Fruit fly (Drosophila melanogaster): ENCODE data around the gene Saysd1.

The Saysd1 gene

dm6 chr3R:25221203-25221807 lies 6.3 kb upstream of the Saysd1 start, which contains the start of gene Alg9 (continued):
- peak; percentile 62 for TF ChIP-seq Dp (GFP tag; optimal IDR thresholded peaks at IDR 0.05)
- TF ChIP-seq CG14965 (GFP tag; optimal IDR thresholded peaks at IDR 0.05; ENCODE audit: borderline replicate concordance): no peak
- TF ChIP-seq Ets97D (GFP tag; optimal IDR thresholded peaks at IDR 0.05): peak; percentile 74
- TF ChIP-seq CG4404 (GFP tag; IDR thresholded peaks at IDR 0.05): no peak
- no peak for TF ChIP-seq CG9437 (GFP tag; optimal IDR thresholded peaks at IDR 0.05)
- TF ChIP-seq fd64A (GFP tag; optimal IDR thresholded peaks at IDR 0.05): no peak
- TF ChIP-seq CG6813 (GFP tag; optimal IDR thresholded peaks at IDR 0.05): no peak
- TF ChIP-seq Ets65A (GFP tag): no peak
- no peak for TF ChIP-seq Atf6 (GFP tag; IDR thresholded peaks at IDR 0.05)
- TF ChIP-seq Drgx (GFP tag; IDR thresholded peaks at IDR 0.05): no peak
- peak; percentile 94 for TF ChIP-seq Dref (GFP tag; IDR thresholded peaks at IDR 0.05)
- peak; percentile 13 for TF ChIP-seq Dad (GFP tag; optimal IDR thresholded peaks at IDR 0.05)
- peak; percentile 89 for TF ChIP-seq CG16813 (GFP tag; IDR thresholded peaks at IDR 0.05; ENCODE audit: partially characterized antibody)
- no peak for TF ChIP-seq jumu (GFP tag; optimal IDR thresholded peaks at IDR 0.05)
- TF ChIP-seq vnd (GFP tag; IDR thresholded peaks at IDR 0.05; ENCODE audit: partially characterized antibody): peak; percentile 88
- TF ChIP-seq Bteb2 (GFP tag; optimal IDR thresholded peaks at IDR 0.05): no peak
- TF ChIP-seq HmgD (GFP tag; optimal IDR thresholded peaks at IDR 0.05): peak; percentile 46
- TF ChIP-seq CG4617 (GFP tag; optimal IDR thresholded peaks at IDR 0.05; ENCODE audit: borderline replicate concordance): peak; percentile 41
- TF ChIP-seq CG30431 (GFP tag; optimal IDR thresholded peaks at IDR 0.05): no peak
- TF ChIP-seq CG3163 (GFP tag; optimal IDR thresholded peaks at IDR 0.05): no peak
- TF ChIP-seq fd3F (GFP tag; optimal IDR thresholded peaks at IDR 0.05): no peak
- no peak for TF ChIP-seq ind (GFP tag; optimal IDR thresholded peaks at IDR 0.05)
- peak; percentile 86 for TF ChIP-seq ato (GFP tag; IDR thresholded peaks at IDR 0.05; ENCODE audit: partially characterized antibody)
- TF ChIP-seq NK7.1 (GFP tag; optimal IDR thresholded peaks at IDR 0.05): no peak
- peak; percentile 94 for TF ChIP-seq CG34224 (GFP tag; IDR thresholded peaks at IDR 0.05; ENCODE audit: partially characterized antibody)
- TF ChIP-seq repo (GFP tag; optimal IDR thresholded peaks at IDR 0.05): no peak
- no peak for TF ChIP-seq CG2889 (GFP tag; IDR thresholded peaks at IDR 0.05)
- TF ChIP-seq Doc3 (GFP tag; IDR thresholded peaks at IDR 0.05; ENCODE audit: partially characterized antibody): peak; percentile 83
- no peak for TF ChIP-seq sisA (GFP tag; IDR thresholded peaks at IDR 0.05)
- peak; percentile 86 for TF ChIP-seq hbn (GFP tag; IDR thresholded peaks at IDR 0.05; ENCODE audit: partially characterized antibody)
- peak; percentile 24 for TF ChIP-seq Max (GFP tag; optimal IDR thresholded peaks at IDR 0.05)
- no peak for TF ChIP-seq zf30C (GFP tag; optimal IDR thresholded peaks at IDR 0.05)
- no peak for TF ChIP-seq Awh (GFP tag; IDR thresholded peaks at IDR 0.05)
- no peak for TF ChIP-seq CG8290 (GFP tag; optimal IDR thresholded peaks at IDR 0.05)
- TF ChIP-seq CG8290 (tag; optimal IDR thresholded peaks at IDR 0.05): no peak
- TF ChIP-seq oc (tag; optimal IDR thresholded peaks at IDR 0.05): no peak
- no peak for TF ChIP-seq ERR (GFP tag; optimal IDR thresholded peaks at IDR 0.05)
- no peak for TF ChIP-seq sim (GFP tag; IDR thresholded peaks at IDR 0.05)
- no peak for TF ChIP-seq run (tag; optimal IDR thresholded peaks at IDR 0.05)
- peak; percentile 89 for TF ChIP-seq unc-4 (GFP tag; IDR thresholded peaks at IDR 0.05; ENCODE audit: partially characterized antibody)
- TF ChIP-seq amos (GFP tag; IDR thresholded peaks at IDR 0.05; ENCODE audit: partially characterized antibody): peak; percentile 89
- no peak for TF ChIP-seq CG18619 (GFP tag; optimal IDR thresholded peaks at IDR 0.05)
- TF ChIP-seq CG9797 (GFP tag; optimal IDR thresholded peaks at IDR 0.05): peak; percentile 21
- TF ChIP-seq pum (GFP tag; optimal IDR thresholded peaks at IDR 0.05): no peak
- peak; percentile 8 for TF ChIP-seq MESR4 (GFP tag; optimal IDR thresholded peaks at IDR 0.05)
- TF ChIP-seq CG11398 (GFP tag; optimal IDR thresholded peaks at IDR 0.05): no peak
- no peak for TF ChIP-seq CG7556 (GFP tag; optimal IDR thresholded peaks at IDR 0.05)
- no peak for TF ChIP-seq slbo (GFP tag; IDR thresholded peaks at IDR 0.05)
- TF ChIP-seq cwo (GFP tag; optimal IDR thresholded peaks at IDR 0.05): no peak
- TF ChIP-seq Asciz (GFP tag; optimal IDR thresholded peaks at IDR 0.05): no peak

Data from whole organism, embryonic.